Fruit fly (Drosophila melanogaster) Kc167 (cell line): Measurements from ENCODE around the gene CG5167.

Experiments
- Myc ChIP-seq: fragments of >200 bp; optimal IDR thresholded peaks from 2 replicates; lab custom pipeline; 2017; ENCODE audit warnings: missing external identifiers
- Sin3A ChIP-seq: fragments of >200 bp; optimal IDR thresholded peaks from 2 replicates; lab custom pipeline; 2018; ENCODE audit warnings: missing external identifiers
- h ChIP-seq: fragments of >200 bp; optimal IDR thresholded peaks from 3 replicates; lab custom pipeline; 2018; ENCODE audit warnings: missing external identifiers
- insv ChIP-seq: fragments of >200 bp; optimal IDR thresholded peaks from 3 replicates; lab custom pipeline; 2018; ENCODE audit warnings: missing external identifiers
- psq ChIP-seq: fragments of >200 bp; optimal IDR thresholded peaks from 2 replicates; lab custom pipeline; 2017; ENCODE audit warnings: missing external identifiers
- ttk ChIP-seq: sonication (Bioruptor generic); optimal IDR thresholded peaks from 2 replicates; lab custom pipeline; 2017; ENCODE audit warnings: missing external identifiers

The CG5167 gene

dm6 chr3R:12369793-12370642 lies 36.3 kb upstream of the CG5167 start:
- TF ChIP-seq h (no peak), insv (lab: Kevin White, UChicago) (no peak), Myc (lab: Kevin White, UChicago) (no peak), Sin3A (no peak), ttk (lab: Kevin White, UChicago) (no peak), psq (lab: Kevin White, UChicago) (no peak)

- TF ChIP-seq psq (lab: Kevin White, UChicago) (no peak), ttk (lab: Kevin White, UChicago) (no peak)
Measured at dm6 chr3R:12370643-12370995, 35.7 kb upstream of the CG5167 start.

dm6 chr3R:12371671-12372070 lies 34.7 kb upstream of the CG5167 start, which contains the start of gene GstD2:
GstD2 (plus strand) TSS chr3R:12371971.
- TF ChIP-seq insv (lab: Kevin White, UChicago) = no peak
- no peak for TF ChIP-seq Myc (lab: Kevin White, UChicago)

dm6 chr3R:12372800-12373199 lies 33.5 kb upstream of the CG5167 start, which contains the start of gene GstD3:
GstD3 (plus strand) TSS chr3R:12373068.
- TF ChIP-seq ttk (lab: Kevin White, UChicago) (no peak), psq (lab: Kevin White, UChicago) (no peak)

- TF ChIP-seq insv (lab: Kevin White, UChicago) (no peak), psq (lab: Kevin White, UChicago) (no peak), ttk (lab: Kevin White, UChicago) (no peak), h (no peak), Myc (lab: Kevin White, UChicago) (no peak), Sin3A (no peak)
Measured at dm6 chr3R:12373800-12374199, 32.5 kb upstream of the CG5167 start, which contains the start of gene GstD4. GstD4 (plus strand) TSS chr3R:12374100.

dm6 chr3R:12375258-12375783 lies 31.0 kb upstream of the CG5167 start, which contains the start of gene GstD5:
GstD5 (plus strand) TSS chr3R:12375733.
- TF ChIP-seq insv (lab: Kevin White, UChicago) = no peak
- TF ChIP-seq ttk (lab: Kevin White, UChicago) = no peak
- no peak for TF ChIP-seq Sin3A
- no peak for TF ChIP-seq psq (lab: Kevin White, UChicago)

- no peak for TF ChIP-seq ttk (lab: Kevin White, UChicago)
- no peak for TF ChIP-seq insv (lab: Kevin White, UChicago)
- no peak for TF ChIP-seq h
- TF ChIP-seq psq (lab: Kevin White, UChicago) = no peak
- no peak for TF ChIP-seq Sin3A
- TF ChIP-seq Myc (lab: Kevin White, UChicago) = no peak
Measured at dm6 chr3R:12376828-12377227, 29.5 kb upstream of the CG5167 start, which contains the start of gene GstD6. GstD6 (plus strand) TSS chr3R:12377128.

- TF ChIP-seq h = no peak
- no peak for TF ChIP-seq insv (lab: Kevin White, UChicago)
- no peak for TF ChIP-seq Myc (lab: Kevin White, UChicago)
- no peak for TF ChIP-seq ttk (lab: Kevin White, UChicago)
- no peak for TF ChIP-seq Sin3A
- TF ChIP-seq psq (lab: Kevin White, UChicago) = no peak
Measured at dm6 chr3R:12378200-12378599, 28.1 kb upstream of the CG5167 start, which contains the start of gene GstD7. GstD7 (plus strand) TSS chr3R:12378500.

dm6 chr3R:12379249-12379648 lies 27.1 kb upstream of the CG5167 start:
- no peak for TF ChIP-seq h
- no peak for TF ChIP-seq insv (lab: Kevin White, UChicago)
- TF ChIP-seq ttk (lab: Kevin White, UChicago) = no peak
- no peak for TF ChIP-seq psq (lab: Kevin White, UChicago)
- no peak for TF ChIP-seq Sin3A
- TF ChIP-seq Myc (lab: Kevin White, UChicago) = no peak

- TF ChIP-seq psq (lab: Kevin White, UChicago) (no peak), insv (lab: Kevin White, UChicago) (no peak), ttk (lab: Kevin White, UChicago) (no peak), Myc (lab: Kevin White, UChicago) (no peak), h (no peak), Sin3A (no peak)
Measured at dm6 chr3R:12379708-12380107, 26.6 kb upstream of the CG5167 start, which contains the start of gene GstD8. GstD8 (plus strand) TSS chr3R:12380008.

- TF ChIP-seq Myc (lab: Kevin White, UChicago) (no peak), ttk (lab: Kevin White, UChicago) (no peak), psq (lab: Kevin White, UChicago) (no peak), insv (lab: Kevin White, UChicago) (no peak), h (no peak), Sin3A (no peak)
Measured at dm6 chr3R:12381130-12381700, 25.1 kb upstream of the CG5167 start.

dm6 chr3R:12382563-12382962 lies 23.8 kb upstream of the CG5167 start, which contains the start of gene CG10035:
CG10035 (minus strand) TSS chr3R:12382691.
- no peak for TF ChIP-seq Sin3A
- no peak for TF ChIP-seq psq (lab: Kevin White, UChicago)
- TF ChIP-seq insv (lab: Kevin White, UChicago) = no peak
- TF ChIP-seq Myc (lab: Kevin White, UChicago) = no peak
- TF ChIP-seq h = no peak
- no peak for TF ChIP-seq ttk (lab: Kevin White, UChicago)
